Worm (Caenorhabditis elegans) whole organism, L4/young adult: ENCODE data around the gene chil-25.
A peak's percentile ranks its signal among the peaks of the same experiment; 100 is the strongest.

ENCODE experiments used
- W03F9.2 ChIP-seq: fragments of 150-350 bp; optimal IDR thresholded peaks from 2 replicates; lab custom pipeline; 2014; ENCODE audit warnings: missing biosample characterization, missing genetic modification characterization
- dao-5 ChIP-seq: sonication (generic microtip); optimal IDR thresholded peaks from 2 replicates; lab custom pipeline; 2016; ENCODE audit warnings: missing genotype, missing genetic modification characterization, moderate library complexity, missing compliant biosample characterization
- him-1 ChIP-seq: sonication (generic microtip); optimal IDR thresholded peaks from 2 replicates; lab custom pipeline; 2016; ENCODE audit warnings: missing genotype, missing genetic modification reagents, missing genetic modification characterization, missing compliant biosample characterization

Gene chil-25

DNA sequence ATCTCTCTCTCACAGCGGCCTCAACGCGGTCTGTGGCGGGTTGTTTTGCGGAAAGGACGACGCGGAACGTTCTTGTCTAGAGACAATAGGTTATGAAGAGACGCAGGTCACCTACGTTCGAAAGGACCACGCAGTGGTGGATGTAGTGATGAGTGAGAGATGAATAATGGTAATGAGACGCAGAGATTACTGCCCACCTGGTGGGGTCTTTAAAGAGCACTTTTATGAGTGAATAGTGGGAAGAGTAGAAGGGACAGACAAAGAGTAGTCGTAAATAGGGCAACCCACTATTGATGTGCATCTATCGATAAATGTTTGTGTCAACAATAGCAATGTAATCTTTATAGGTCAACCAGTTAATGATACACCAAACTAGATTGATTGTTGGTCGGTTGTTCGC is 16.8 kb upstream of the chil-25 start:
- TF ChIP-seq W03F9.2 (tag; lab: Kevin White, UChicago) = no peak
- no peak for TF ChIP-seq dao-5 (tag; lab: Kevin White, UChicago)
- no peak for TF ChIP-seq him-1 (tag; lab: Kevin White, UChicago)

DNA sequence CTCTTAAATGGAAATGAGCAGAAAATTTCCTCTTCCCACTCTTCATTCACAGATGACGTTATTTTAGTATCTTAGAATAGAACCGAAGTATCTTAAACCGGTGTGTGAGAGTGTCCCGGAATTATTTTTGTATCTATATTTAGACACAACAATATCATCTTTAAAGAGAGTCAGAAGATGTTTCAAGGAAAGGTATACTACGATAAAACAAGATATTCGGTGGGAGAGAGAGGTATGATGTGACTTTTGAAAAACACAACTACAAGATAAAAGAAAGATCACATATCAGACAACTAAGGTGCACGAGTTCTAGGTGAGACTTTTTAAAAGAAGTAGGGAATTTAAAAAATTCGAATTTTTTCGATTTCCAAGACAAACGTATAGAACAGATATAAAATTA is 16.3 kb upstream of the chil-25 start:
- TF ChIP-seq W03F9.2 (tag; lab: Kevin White, UChicago) (no peak), dao-5 (tag; lab: Kevin White, UChicago) (no peak), him-1 (tag; lab: Kevin White, UChicago) (no peak)

- no peak for TF ChIP-seq dao-5 (tag; lab: Kevin White, UChicago)
- no peak for TF ChIP-seq him-1 (tag; lab: Kevin White, UChicago)
- no peak for TF ChIP-seq W03F9.2 (tag; lab: Kevin White, UChicago)
Measured at ce11 chrII:9489922-9490321, 15.7 kb upstream of the chil-25 start.

DNA sequence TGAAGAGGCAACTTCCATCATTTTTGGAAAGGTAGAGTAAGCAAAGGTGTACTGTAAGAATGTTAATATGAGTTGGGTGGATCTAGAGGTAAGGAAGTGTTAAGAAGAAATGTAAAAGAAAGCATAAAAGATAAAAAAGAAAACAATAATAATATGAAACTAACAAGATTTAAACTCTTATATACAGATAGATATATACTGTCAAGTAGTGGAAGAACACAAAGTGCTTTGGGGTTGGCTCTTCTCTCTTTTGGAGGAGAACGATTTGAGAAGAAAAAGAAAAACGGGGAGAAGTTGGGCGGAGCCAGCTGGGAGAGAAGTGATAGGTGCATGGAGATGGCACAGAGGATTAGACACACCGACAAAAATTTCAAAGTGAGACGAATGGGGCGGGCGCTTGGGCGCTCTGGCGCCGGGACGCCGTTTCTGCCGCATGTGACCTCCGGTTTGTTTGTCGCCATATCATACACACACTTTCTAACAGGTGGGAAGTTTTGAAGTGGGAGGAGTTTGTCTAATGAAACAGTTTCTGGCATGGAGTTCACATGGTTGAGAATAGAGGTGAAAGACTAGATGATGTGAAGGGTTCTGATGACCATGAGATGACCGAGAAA is 13.2 kb upstream of the chil-25 start, which contains the start of gene T19H5.4:
T19H5.4 (minus strand) TSS at position 51 of the 614 bp plus-strand sequence.
- TF ChIP-seq dao-5 (tag; lab: Kevin White, UChicago) (no peak), W03F9.2 (tag; lab: Kevin White, UChicago) (peak; percentile 31)

ce11 chrII:9485081-9485730 is 10.9 kb upstream of the chil-25 start:
- TF ChIP-seq dao-5 (tag; lab: Kevin White, UChicago) = no peak
- TF ChIP-seq W03F9.2 (tag; lab: Kevin White, UChicago) = no peak
- TF ChIP-seq him-1 (tag; lab: Kevin White, UChicago) = no peak

DNA sequence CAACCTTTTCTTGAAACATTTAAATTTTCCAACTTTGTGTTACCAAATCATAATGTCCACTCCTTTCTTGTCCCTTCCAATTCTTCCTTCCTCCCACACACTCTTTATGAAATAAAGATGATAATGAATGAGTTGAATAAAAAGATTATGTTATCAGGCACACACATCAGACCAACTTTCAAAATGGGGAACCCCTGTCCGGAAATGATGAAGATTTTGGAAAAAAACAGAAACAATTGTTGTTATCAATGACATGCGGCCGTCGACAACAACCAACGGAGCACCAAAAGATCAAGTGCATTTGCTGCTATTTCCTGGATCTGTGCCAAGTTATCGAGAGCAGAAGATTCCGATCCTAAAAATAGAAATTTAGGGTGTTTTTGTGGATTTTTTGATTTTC is 9.1 kb upstream of the chil-25 start:
- TF ChIP-seq W03F9.2 (tag; lab: Kevin White, UChicago) = no peak
- no peak for TF ChIP-seq him-1 (tag; lab: Kevin White, UChicago)
- no peak for TF ChIP-seq dao-5 (tag; lab: Kevin White, UChicago)

ce11 chrII:9482529-9482928 is 8.3 kb upstream of the chil-25 start:
- TF ChIP-seq him-1 (tag; lab: Kevin White, UChicago) = no peak
- TF ChIP-seq dao-5 (tag; lab: Kevin White, UChicago) = no peak
- TF ChIP-seq W03F9.2 (tag; lab: Kevin White, UChicago) = no peak

ce11 chrII:9481427-9481826 is 7.2 kb upstream of the chil-25 start:
- TF ChIP-seq W03F9.2 (tag; lab: Kevin White, UChicago) (no peak), dao-5 (tag; lab: Kevin White, UChicago) (no peak), him-1 (tag; lab: Kevin White, UChicago) (no peak)

DNA sequence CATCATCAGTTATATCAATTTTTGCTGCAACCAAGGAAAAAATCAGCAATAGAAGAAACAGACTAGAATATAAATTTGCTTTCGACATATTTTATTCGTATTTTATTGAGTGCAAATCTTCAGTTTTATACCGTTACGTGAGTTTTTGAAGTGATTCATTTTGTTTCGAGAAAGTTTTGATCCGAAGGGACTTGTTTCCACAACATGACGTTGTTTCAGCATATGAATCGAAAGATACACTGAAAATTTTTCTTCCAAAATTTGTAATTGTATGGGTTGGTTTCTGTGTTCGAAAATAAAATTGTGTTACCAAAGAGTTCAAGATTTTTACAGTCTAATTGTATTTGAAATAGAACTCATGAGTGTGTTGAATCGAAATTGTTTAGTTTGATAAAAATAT is 5.7 kb upstream of the chil-25 start, which contains the start of gene T19H5.7:
T19H5.7 (minus strand) TSS at position 101 of the 400 bp plus-strand sequence.
- TF ChIP-seq W03F9.2 (tag; lab: Kevin White, UChicago) (no peak), dao-5 (tag; lab: Kevin White, UChicago) (no peak)

ce11 chrII:9477567-9477966 is 3.3 kb upstream of the chil-25 start, which contains the start of gene chil-27:
chil-27 (plus strand) TSS chrII:9477867.
- TF ChIP-seq dao-5 (tag; lab: Kevin White, UChicago) (no peak), him-1 (tag; lab: Kevin White, UChicago) (no peak), W03F9.2 (tag; lab: Kevin White, UChicago) (no peak)

- TF ChIP-seq him-1 (tag; lab: Kevin White, UChicago) (no peak), dao-5 (tag; lab: Kevin White, UChicago) (no peak), W03F9.2 (tag; lab: Kevin White, UChicago) (no peak)
Measured at ce11 chrII:9470027-9470426, 4.2 kb downstream of the chil-25 start, which contains the start of gene T19H5.6. T19H5.6 (minus strand) TSS chrII:9470221.

ce11 chrII:9468414-9468813 is 5.9 kb downstream of the chil-25 start, which contains the start of gene chil-23:
chil-23 (minus strand) TSS chrII:9468611.
- no peak for TF ChIP-seq dao-5 (tag; lab: Kevin White, UChicago)
- no peak for TF ChIP-seq him-1 (tag; lab: Kevin White, UChicago)
- no peak for TF ChIP-seq W03F9.2 (tag; lab: Kevin White, UChicago)

DNA sequence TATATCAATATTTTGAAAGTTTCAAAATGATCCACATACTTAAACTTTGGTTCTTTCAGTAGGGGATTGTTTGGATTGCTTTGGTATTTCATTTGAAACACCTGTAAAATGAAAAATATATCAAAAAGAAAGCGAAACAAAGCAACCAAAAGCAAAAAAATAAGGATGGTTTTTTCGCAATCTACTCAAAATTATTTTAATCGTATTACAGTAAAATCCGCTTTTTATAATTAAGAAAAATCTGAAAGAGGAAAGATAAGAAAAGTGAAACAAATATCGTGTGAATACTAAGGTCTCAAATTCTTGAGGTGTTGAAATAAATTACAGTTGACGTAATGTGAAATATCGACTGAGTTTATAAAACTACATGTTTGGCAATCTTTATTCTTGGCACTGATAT is 8.2 kb downstream of the chil-25 start, which contains the start of gene chil-22:
chil-22 (minus strand) TSS at position 101 of the 400 bp plus-strand sequence.
- TF ChIP-seq dao-5 (tag; lab: Kevin White, UChicago) = no peak
- TF ChIP-seq W03F9.2 (tag; lab: Kevin White, UChicago) = no peak
- no peak for TF ChIP-seq him-1 (tag; lab: Kevin White, UChicago)
